Fruit fly (Drosophila melanogaster) whole organism, embryonic: ENCODE measurements around the gene Gos28.

ENCODE experiments used
- BEAF-32 ChIP-seq: fragments of 200-800 bp; sonication (Bioruptor generic); optimal IDR thresholded peaks from 3 replicates; lab custom pipeline; 2017; ENCODE audit warnings: missing biosample characterization, missing genetic modification characterization, mild to moderate bottlenecking, moderate library complexity, missing genetic modification reagents
- CG11456 ChIP-seq: fragments of 200-800 bp; sonication (Bioruptor generic); IDR thresholded peaks from 3 replicates; pipeline ENCODE4 v1.3.6; 2022; ENCODE audit warnings: missing biosample characterization, missing genetic modification characterization
- CG13287 ChIP-seq: fragments of 200-800 bp; sonication (Bioruptor generic); IDR thresholded peaks from 2 replicates; pipeline ENCODE4 v1.3.6; 2022; ENCODE audit warnings: missing biosample characterization, missing genetic modification characterization; ENCODE audit not compliant: partially characterized antibody
- CG14014 ChIP-seq: fragments of 200-800 bp; sonication (Bioruptor generic); IDR thresholded peaks from 2 replicates; pipeline ENCODE4 v1.3.6; 2022; ENCODE audit warnings: missing biosample characterization, missing genetic modification characterization
- CG15514 ChIP-seq: fragments of 200-800 bp; sonication (Bioruptor generic); optimal IDR thresholded peaks from 3 replicates; lab custom pipeline; 2017; ENCODE audit warnings: missing biosample characterization, missing genetic modification characterization, mild to moderate bottlenecking, moderate library complexity, missing genetic modification reagents
- CG1647 ChIP-seq: fragments of 200-800 bp; sonication (Bioruptor generic); optimal IDR thresholded peaks from 3 replicates; lab custom pipeline; 2016; ENCODE audit warnings: missing biosample characterization, missing genetic modification characterization
- CG17359 ChIP-seq: fragments of 200-800 bp; sonication (Bioruptor generic); optimal IDR thresholded peaks from 3 replicates; lab custom pipeline; 2018; ENCODE audit warnings: missing biosample characterization, mild to moderate bottlenecking, missing genetic modification characterization, moderate library complexity
- CG17568 ChIP-seq: fragments of 200-800 bp; sonication (Bioruptor generic); optimal IDR thresholded peaks from 2 replicates; lab custom pipeline; 2018; ENCODE audit warnings: missing biosample characterization, mild to moderate bottlenecking, missing genetic modification characterization, moderate library complexity
- CG31365 ChIP-seq: fragments of 200-800 bp; sonication (Bioruptor generic); optimal IDR thresholded peaks from 2 replicates; lab custom pipeline; 2018; ENCODE audit warnings: missing biosample characterization, mild to moderate bottlenecking, missing genetic modification characterization
- CG33213 ChIP-seq: fragments of 200-800 bp; sonication (Bioruptor generic); optimal IDR thresholded peaks from 3 replicates; lab custom pipeline; 2016; ENCODE audit warnings: missing biosample characterization, missing genetic modification characterization
- CG4328 ChIP-seq: fragments of 200-800 bp; sonication (Bioruptor generic); optimal IDR thresholded peaks from 3 replicates; lab custom pipeline; 2017; ENCODE audit warnings: missing biosample characterization, missing genetic modification reagents, missing genetic modification characterization
- CG5245 ChIP-seq: fragments of 200-800 bp; sonication (Bioruptor generic); optimal IDR thresholded peaks from 3 replicates; lab custom pipeline; 2016; ENCODE audit warnings: missing biosample characterization, missing genetic modification characterization
- CG7271 ChIP-seq: fragments of 200-800 bp; sonication (Bioruptor generic); optimal IDR thresholded peaks from 2 replicates; lab custom pipeline; 2018; ENCODE audit warnings: missing biosample characterization, mild to moderate bottlenecking, missing genetic modification characterization, moderate library complexity
- CG7786 ChIP-seq: fragments of 200-800 bp; sonication (Bioruptor generic); optimal IDR thresholded peaks from 2 replicates; lab custom pipeline; 2016; ENCODE audit warnings: missing biosample characterization, missing genetic modification characterization
- CG7928 ChIP-seq: fragments of 200-800 bp; sonication (Bioruptor generic); optimal IDR thresholded peaks from 2 replicates; lab custom pipeline; 2017; ENCODE audit warnings: missing biosample characterization, mild to moderate bottlenecking, missing genetic modification characterization
- CG8388 ChIP-seq: fragments of 200-800 bp; sonication (Bioruptor generic); optimal IDR thresholded peaks from 2 replicates; lab custom pipeline; 2019; ENCODE audit warnings: missing biosample characterization, mild to moderate bottlenecking, missing genetic modification characterization, moderate library complexity
- CG9876 ChIP-seq: fragments of 200-800 bp; sonication (Bioruptor generic); optimal IDR thresholded peaks from 2 replicates; lab custom pipeline; 2016; ENCODE audit warnings: missing biosample characterization, missing genetic modification characterization
- Dfd ChIP-seq, 2 experiments: fragments of >200 bp; optimal IDR thresholded peaks; 2 replicates each; lab custom pipeline; 2017; ENCODE audit warnings: missing biosample characterization in 2 of 2, missing genetic modification characterization in 2 of 2
- E2f2 ChIP-seq: fragments of 200-800 bp; sonication (Bioruptor generic); IDR thresholded peaks from 2 replicates; pipeline ENCODE4 v1.3.6; 2022; ENCODE audit warnings: missing biosample characterization, missing genetic modification characterization
- Fer2 ChIP-seq: fragments of 200-800 bp; sonication (Bioruptor generic); optimal IDR thresholded peaks from 2 replicates; lab custom pipeline; 2018; ENCODE audit warnings: missing biosample characterization, mild to moderate bottlenecking, missing genetic modification characterization, moderate library complexity
- H2.0 ChIP-seq: fragments of 200-800 bp; sonication (Bioruptor generic); IDR thresholded peaks from 2 replicates; pipeline ENCODE4 v1.3.6; 2022; ENCODE audit warnings: missing biosample characterization, missing genetic modification characterization
- Lhr ChIP-seq: fragments of 200-800 bp; sonication (Bioruptor generic); optimal IDR thresholded peaks from 3 replicates; lab custom pipeline; 2017; ENCODE audit warnings: mild to moderate bottlenecking, missing biosample characterization, missing genetic modification reagents, missing genetic modification characterization
- PHDP ChIP-seq: fragments of 200-800 bp; sonication (Bioruptor generic); optimal IDR thresholded peaks from 3 replicates; lab custom pipeline; 2018; ENCODE audit warnings: missing biosample characterization, mild to moderate bottlenecking, missing genetic modification characterization, moderate library complexity
- Ravus ChIP-seq: fragments of 200-800 bp; sonication (Bioruptor generic); IDR thresholded peaks from 2 replicates; pipeline ENCODE4 v1.3.6; 2022; ENCODE audit warnings: missing biosample characterization, missing genetic modification characterization
- Rfx ChIP-seq: fragments of 200-800 bp; sonication (Bioruptor generic); IDR thresholded peaks from 2 replicates; pipeline ENCODE4 v1.3.6; 2022; ENCODE audit warnings: missing biosample characterization, missing genetic modification characterization
- Scr ChIP-seq: fragments of 200-800 bp; sonication (Bioruptor generic); IDR thresholded peaks from 2 replicates; pipeline ENCODE4 v1.3.6; 2022; ENCODE audit warnings: missing biosample characterization, missing genetic modification characterization; ENCODE audit not compliant: partially characterized antibody
- Sox102F ChIP-seq: fragments of 200-800 bp; sonication (Bioruptor generic); optimal IDR thresholded peaks from 2 replicates; lab custom pipeline; 2018; ENCODE audit warnings: missing biosample characterization, mild to moderate bottlenecking, missing genetic modification characterization, moderate library complexity
- ash1 ChIP-seq: fragments of 200-800 bp; sonication (Bioruptor generic); optimal IDR thresholded peaks from 2 replicates; lab custom pipeline; 2018; ENCODE audit warnings: missing biosample characterization, mild to moderate bottlenecking, missing genetic modification characterization
- btn ChIP-seq: fragments of 200-800 bp; sonication (Bioruptor generic); optimal IDR thresholded peaks from 2 replicates; lab custom pipeline; 2016; ENCODE audit warnings: missing biosample characterization, missing genetic modification characterization
- caup ChIP-seq: fragments of 200-800 bp; sonication (Bioruptor generic); optimal IDR thresholded peaks from 3 replicates; lab custom pipeline; 2017; ENCODE audit warnings: missing biosample characterization, mild to moderate bottlenecking, missing genetic modification characterization, moderate library complexity; ENCODE audit not compliant: severe bottlenecking
- chinmo ChIP-seq: fragments of 200-800 bp; sonication (Bioruptor generic); IDR thresholded peaks from 4 replicates; pipeline ENCODE4 v1.3.6; 2022; ENCODE audit warnings: missing biosample characterization, missing genetic modification characterization; ENCODE audit not compliant: partially characterized antibody
- corto ChIP-seq: fragments of 200-800 bp; sonication (Bioruptor generic); optimal IDR thresholded peaks from 2 replicates; lab custom pipeline; 2016; ENCODE audit warnings: missing biosample characterization, mild to moderate bottlenecking, missing genetic modification characterization, moderate library complexity
- ewg ChIP-seq: fragments of 200-800 bp; sonication (Bioruptor generic); optimal IDR thresholded peaks from 3 replicates; lab custom pipeline; 2017; ENCODE audit warnings: mild to moderate bottlenecking, missing biosample characterization, missing genetic modification reagents, missing genetic modification characterization
- fu2 ChIP-seq: fragments of 200-800 bp; sonication (Bioruptor generic); optimal IDR thresholded peaks from 2 replicates; lab custom pipeline; 2016; ENCODE audit warnings: missing biosample characterization, missing genetic modification characterization
- hkb ChIP-seq, 2 experiments: fragments of 200-800 bp in 1 of 2; fragments of >200 bp in 1 of 2; sonication (Bioruptor generic) in 1 of 2; IDR thresholded peaks in 1 of 2; optimal IDR thresholded peaks in 1 of 2; 2 replicates each; pipeline versions ENCODE4 v1.3.6 to Lab custom; 2017 to 2022; ENCODE audit warnings: missing biosample characterization in 1 of 2, missing genetic modification characterization in 1 of 2
- lab ChIP-seq: fragments of 200-800 bp; sonication (Bioruptor generic); optimal IDR thresholded peaks from 3 replicates; lab custom pipeline; 2017; ENCODE audit warnings: missing biosample characterization, missing genetic modification characterization, mild to moderate bottlenecking, moderate library complexity, missing genetic modification reagents
- lbe ChIP-seq: fragments of 200-800 bp; sonication (Bioruptor generic); optimal IDR thresholded peaks from 2 replicates; lab custom pipeline; 2016; ENCODE audit warnings: missing biosample characterization, mild to moderate bottlenecking, missing genetic modification characterization
- mld ChIP-seq: fragments of 200-800 bp; sonication (Bioruptor generic); IDR thresholded peaks from 3 replicates; pipeline ENCODE4 v1.3.6; 2022; ENCODE audit warnings: missing biosample characterization, missing genetic modification characterization; ENCODE audit not compliant: partially characterized antibody
- otp ChIP-seq: fragments of 200-800 bp; sonication (Bioruptor generic); IDR thresholded peaks from 3 replicates; pipeline ENCODE4, ENCODE4 v1.3.6; 2022; ENCODE audit warnings: missing biosample characterization, missing genetic modification characterization
- pfk ChIP-seq: fragments of 200-800 bp; sonication (Bioruptor generic); optimal IDR thresholded peaks from 2 replicates; lab custom pipeline; 2018; ENCODE audit warnings: missing biosample characterization, mild to moderate bottlenecking, missing genetic modification characterization, moderate library complexity
- phol ChIP-seq: fragments of 200-800 bp; sonication (Bioruptor generic); optimal IDR thresholded peaks from 3 replicates; lab custom pipeline; 2018; ENCODE audit warnings: missing biosample characterization, mild to moderate bottlenecking, missing genetic modification characterization, moderate library complexity
- run ChIP-seq: fragments of 200-800 bp; sonication (Bioruptor generic); optimal IDR thresholded peaks from 3 replicates; lab custom pipeline; 2018; ENCODE audit warnings: missing biosample characterization, mild to moderate bottlenecking, missing genetic modification characterization
- sim ChIP-seq: fragments of 200-800 bp; sonication (Bioruptor generic); IDR thresholded peaks from 2 replicates; pipeline ENCODE4 v1.3.6; 2022; ENCODE audit warnings: missing biosample characterization, missing genetic modification characterization
- so ChIP-seq: fragments of 200-800 bp; sonication (Bioruptor generic); IDR thresholded peaks from 3 replicates; pipeline ENCODE4 v1.3.6; 2022; ENCODE audit warnings: missing biosample characterization, missing genetic modification characterization
- wek ChIP-seq: fragments of 200-800 bp; sonication (Bioruptor generic); optimal IDR thresholded peaks from 3 replicates; lab custom pipeline; 2018; ENCODE audit warnings: missing biosample characterization, mild to moderate bottlenecking, missing genetic modification characterization, moderate library complexity
- yki ChIP-seq: fragments of >200 bp; optimal IDR thresholded peaks from 3 replicates; lab custom pipeline; 2018
- zen2 ChIP-seq: fragments of 200-800 bp; sonication (Bioruptor generic); IDR thresholded peaks from 3 replicates; pipeline ENCODE4 v1.3.6; 2022; ENCODE audit warnings: missing biosample characterization, missing genetic modification characterization; ENCODE audit not compliant: partially characterized antibody

Gene Gos28

DNA sequence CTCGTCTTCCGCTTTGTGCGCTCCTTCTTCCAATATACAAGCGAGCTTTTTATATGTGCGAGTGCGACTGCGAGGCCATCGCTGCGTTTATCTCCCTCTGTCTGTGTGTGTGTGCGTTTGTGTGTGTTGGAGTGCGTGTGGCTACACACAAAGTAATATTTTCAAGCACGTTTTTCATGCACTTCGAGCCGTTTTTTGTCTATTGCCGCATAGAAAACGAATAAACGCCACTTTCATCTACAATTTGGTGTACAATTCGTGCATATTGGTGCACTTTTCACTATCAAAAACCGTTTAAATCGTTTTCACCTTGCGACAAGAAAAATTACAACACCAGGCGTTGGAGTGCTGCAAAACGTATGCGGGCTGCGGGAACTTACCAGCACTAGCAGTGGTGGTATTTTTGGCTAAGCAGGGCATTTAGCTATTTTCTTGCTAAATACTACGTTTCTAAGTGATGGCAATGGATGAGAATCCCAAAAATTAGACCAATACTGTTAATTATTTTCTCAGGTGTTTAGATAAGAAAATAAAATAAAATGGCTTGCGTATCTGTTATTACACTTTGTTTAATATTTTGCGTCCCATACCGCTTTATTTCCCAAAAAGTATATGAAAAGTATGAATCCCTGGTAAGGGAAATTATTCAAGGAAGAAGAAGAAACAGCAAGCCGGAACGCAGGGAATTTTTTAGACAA lies 4.4 kb upstream of the Gos28 start, which contains the start of the genes CG31224 and CstF64 (continued):
- TF ChIP-seq Lhr (GFP tag; lab: Kevin White, UChicago) (no peak), CG13287 (GFP tag; lab: Robert Waterston, UW) (no peak; the same call in none of the 2 replicates), Ravus (GFP tag; lab: Robert Waterston, UW) (peak; percentile 52), corto (GFP tag; lab: Kevin White, UChicago) (no peak), Sox102F (GFP tag; lab: Kevin White, UChicago) (peak; percentile 84), chinmo (GFP tag; lab: Robert Waterston, UW) (peak; percentile 59; the same call in 2 of the 4 replicates), so (GFP tag; lab: Robert Waterston, UW) (peak; percentile 76), CG8388 (GFP tag; lab: Kevin White, UChicago) (peak; percentile 75), caup (GFP tag; lab: Kevin White, UChicago) (peak; percentile 86), CG33213 (peak; percentile 88), Rfx (GFP tag; lab: Robert Waterston, UW) (peak; percentile 87), ewg (GFP tag; lab: Kevin White, UChicago) (peak; percentile 70), yki (lab: Kevin White, UChicago) (no peak), CG31365 (tag; lab: Kevin White, UChicago) (peak; percentile 25), CG17568 (GFP tag; lab: Kevin White, UChicago) (no peak), CG17359 (tag; lab: Kevin White, UChicago) (peak; percentile 83), hkb (optimal IDR thresholded peaks at IDR 0.05; lab: Kevin White, UChicago) (peak; percentile 80), hkb (GFP tag; IDR thresholded peaks at IDR 0.05; lab: Robert Waterston, UW) (peak; percentile 76), CG4328 (peak; percentile 68), CG9876 (GFP tag; lab: Kevin White, UChicago) (peak; percentile 75), CG14014 (GFP tag; lab: Robert Waterston, UW) (peak; percentile 81), zen2 (no peak), CG7786 (GFP tag; lab: Kevin White, UChicago) (peak; percentile 88), wek (GFP tag; lab: Kevin White, UChicago) (no peak), lab (GFP tag; lab: Kevin White, UChicago) (peak; percentile 90), E2f2 (GFP tag; lab: Robert Waterston, UW) (peak; percentile 71; the same call in 1 of the 2 replicates), PHDP (peak; percentile 78), otp (GFP tag; lab: Robert Waterston, UW) (peak; percentile 70; the same call in 2 of the 3 replicates), ash1 (GFP tag; lab: Kevin White, UChicago) (no peak), lbe (GFP tag; lab: Kevin White, UChicago) (peak; percentile 57), btn (peak; percentile 79), Dfd (GFP tag; optimal IDR thresholded peaks at IDR 0.05; lab: Kevin White, UChicago) (no peak), CG11456 (GFP tag; lab: Robert Waterston, UW) (peak; percentile 85), phol (peak; percentile 85), mld (GFP tag; lab: Robert Waterston, UW) (no peak), sim (GFP tag; lab: Robert Waterston, UW) (no peak), CG7928 (GFP tag; lab: Kevin White, UChicago) (peak; percentile 94), pfk (no peak), Scr (GFP tag; lab: Robert Waterston, UW) (peak; percentile 37; the same call in 1 of the 2 replicates), run (peak; percentile 53), BEAF-32 (GFP tag; lab: Kevin White, UChicago) (peak; percentile 54), CG5245 (GFP tag; lab: Kevin White, UChicago) (peak; percentile 76), fu2 (GFP tag; lab: Kevin White, UChicago) (peak; percentile 82), H2.0 (peak; percentile 75), CG15514 (GFP tag; lab: Kevin White, UChicago) (peak; percentile 70), CG1647 (GFP tag; lab: Kevin White, UChicago) (peak; percentile 86), CG7271 (tag; lab: Kevin White, UChicago) (peak; percentile 3), Fer2 (tag; lab: Kevin White, UChicago) (peak; percentile 74)
